Fruit fly (Drosophila melanogaster) whole organism, prepupa: ENCODE data around the gene CG11550.

Experiments used
- CG10631 ChIP-seq: fragments of 200-800 bp; sonication (Bioruptor generic); optimal IDR thresholded peaks from 2 replicates; lab custom pipeline; 2016; ENCODE audit warnings: missing biosample characterization, missing genetic modification characterization
- CG10669 ChIP-seq: fragments of 200-800 bp; sonication (Bioruptor generic); optimal IDR thresholded peaks from 3 replicates; lab custom pipeline; 2018; ENCODE audit warnings: missing biosample characterization, mild to moderate bottlenecking, missing genetic modification characterization, moderate library complexity
- CG11762 ChIP-seq: fragments of 200-800 bp; sonication (Bioruptor generic); optimal IDR thresholded peaks from 3 replicates; lab custom pipeline; 2016; ENCODE audit warnings: missing biosample characterization, missing genetic modification characterization; ENCODE audit not compliant: insufficient read depth
- CG15336 ChIP-seq: fragments of 200-800 bp; sonication (Bioruptor generic); IDR thresholded peaks from 2 replicates; pipeline ENCODE4 v1.3.6; 2022; ENCODE audit warnings: missing biosample characterization, missing genetic modification characterization
- CG1621 ChIP-seq: fragments of 200-800 bp; sonication (Bioruptor generic); optimal IDR thresholded peaks from 3 replicates; lab custom pipeline; 2018; ENCODE audit warnings: missing biosample characterization, mild to moderate bottlenecking, missing genetic modification characterization
- CG16779 ChIP-seq: fragments of 200-800 bp; sonication (Bioruptor generic); optimal IDR thresholded peaks from 3 replicates; lab custom pipeline; 2017; ENCODE audit warnings: missing biosample characterization, mild to moderate bottlenecking, missing genetic modification characterization
- CG3032 ChIP-seq: fragments of 200-800 bp; optimal IDR thresholded peaks from 2 replicates; lab custom pipeline; 2019; ENCODE audit warnings: missing biosample characterization, mild to moderate bottlenecking, missing genetic modification characterization, moderate library complexity
- CG31627 ChIP-seq: fragments of 200-800 bp; sonication (Bioruptor generic); optimal IDR thresholded peaks from 3 replicates; lab custom pipeline; 2016; ENCODE audit warnings: missing biosample characterization, missing genetic modification characterization
- CG34406 ChIP-seq: fragments of 200-800 bp; sonication (Bioruptor generic); optimal IDR thresholded peaks from 3 replicates; lab custom pipeline; 2016; ENCODE audit warnings: missing biosample characterization, missing genetic modification characterization
- CG3919 ChIP-seq: fragments of 200-800 bp; sonication (Bioruptor generic); optimal IDR thresholded peaks from 3 replicates; lab custom pipeline; 2016; ENCODE audit warnings: missing biosample characterization, missing genetic modification characterization
- CG4318 ChIP-seq: fragments of 200-800 bp; sonication (Bioruptor generic); optimal IDR thresholded peaks from 3 replicates; lab custom pipeline; 2017; ENCODE audit warnings: missing biosample characterization, mild to moderate bottlenecking, missing genetic modification characterization
- CG6163 ChIP-seq: fragments of 200-800 bp; sonication (Bioruptor generic); IDR thresholded peaks from 3 replicates; pipeline ENCODE4 v1.3.6; 2022; ENCODE audit warnings: missing biosample characterization, missing genetic modification characterization
- CG6276 ChIP-seq: fragments of 200-800 bp; sonication (Bioruptor generic); optimal IDR thresholded peaks from 2 replicates; lab custom pipeline; 2017; ENCODE audit warnings: missing biosample characterization, mild to moderate bottlenecking, missing genetic modification characterization
- CG6792 ChIP-seq: fragments of 200-800 bp; sonication (Bioruptor generic); optimal IDR thresholded peaks from 3 replicates; lab custom pipeline; 2016; ENCODE audit warnings: missing biosample characterization, missing genetic modification characterization
- CG6808 ChIP-seq: fragments of 200-800 bp; sonication (Bioruptor generic); optimal IDR thresholded peaks from 3 replicates; lab custom pipeline; 2017; ENCODE audit warnings: missing biosample characterization, missing genetic modification characterization, mild to moderate bottlenecking, moderate library complexity, missing genetic modification reagents
- CG6854 ChIP-seq: fragments of 200-800 bp; sonication (Bioruptor generic); optimal IDR thresholded peaks from 2 replicates; lab custom pipeline; 2017; ENCODE audit warnings: missing biosample characterization, mild to moderate bottlenecking, missing genetic modification characterization
- CG8119 ChIP-seq: fragments of 200-800 bp; sonication (Bioruptor generic); IDR thresholded peaks from 3 replicates; pipeline ENCODE4 v1.3.6; 2022; ENCODE audit warnings: missing biosample characterization, missing genetic modification characterization
- CG8319 ChIP-seq: fragments of 200-800 bp; sonication (Bioruptor generic); optimal IDR thresholded peaks from 3 replicates; lab custom pipeline; 2016; ENCODE audit warnings: missing biosample characterization, missing genetic modification characterization
- CG9139 ChIP-seq: fragments of 200-800 bp; sonication (Bioruptor generic); optimal IDR thresholded peaks from 3 replicates; lab custom pipeline; 2017; ENCODE audit warnings: missing biosample characterization, mild to moderate bottlenecking, missing genetic modification characterization
- Eip75B ChIP-seq: fragments of 200-800 bp; sonication (Bioruptor generic); optimal IDR thresholded peaks from 3 replicates; lab custom pipeline; 2016; ENCODE audit warnings: missing biosample characterization, missing genetic modification characterization
- Eip78C ChIP-seq: fragments of 200-800 bp; sonication (Bioruptor generic); peaks from one replicate; lab custom pipeline; 2016; ENCODE audit warnings: missing biosample characterization, missing genetic modification characterization
- Eip93F ChIP-seq: fragments of 200-800 bp; sonication (Bioruptor generic); optimal IDR thresholded peaks from 2 replicates; lab custom pipeline; 2016; ENCODE audit warnings: missing biosample characterization, mild to moderate bottlenecking, missing genetic modification characterization
- Ets21C ChIP-seq: fragments of 200-800 bp; sonication (Bioruptor generic); optimal IDR thresholded peaks from 3 replicates; lab custom pipeline; 2016; ENCODE audit warnings: missing biosample characterization, missing genetic modification characterization
- Ets96B ChIP-seq: fragments of 200-800 bp; optimal IDR thresholded peaks from 2 replicates; lab custom pipeline; 2019; ENCODE audit warnings: missing biosample characterization, mild to moderate bottlenecking, missing genetic modification characterization, moderate library complexity
- Hr38 ChIP-seq: sonication (Bioruptor generic); optimal IDR thresholded peaks from 2 replicates; lab custom pipeline; 2016; ENCODE audit warnings: missing biosample characterization, missing genetic modification characterization
- Hr39 ChIP-seq: fragments of 200-800 bp; sonication (Bioruptor generic); optimal IDR thresholded peaks from 2 replicates; lab custom pipeline; 2016; ENCODE audit warnings: missing biosample characterization, missing genetic modification characterization
- Lpt ChIP-seq: fragments of 200-800 bp; sonication (Bioruptor generic); optimal IDR thresholded peaks from 3 replicates; lab custom pipeline; 2016; ENCODE audit warnings: missing biosample characterization, missing genetic modification characterization
- Met ChIP-seq: fragments of 200-800 bp; sonication (Bioruptor generic); optimal IDR thresholded peaks from 3 replicates; lab custom pipeline; 2016; ENCODE audit warnings: missing biosample characterization, missing genetic modification characterization
- Sox102F ChIP-seq: fragments of 200-800 bp; sonication (Bioruptor generic); optimal IDR thresholded peaks from 2 replicates; lab custom pipeline; 2016; ENCODE audit warnings: missing biosample characterization, mild to moderate bottlenecking, missing genetic modification characterization
- Sox14 ChIP-seq: fragments of 200-800 bp; sonication (Bioruptor generic); optimal IDR thresholded peaks from 3 replicates; lab custom pipeline; 2016; ENCODE audit warnings: missing biosample characterization, missing genetic modification characterization
- acj6 ChIP-seq: fragments of 200-800 bp; sonication (Bioruptor generic); optimal IDR thresholded peaks from 3 replicates; lab custom pipeline; 2016; ENCODE audit warnings: missing biosample characterization, missing genetic modification characterization
- dsx ChIP-seq: fragments of 200-800 bp; optimal IDR thresholded peaks from 3 replicates; lab custom pipeline; 2019; ENCODE audit warnings: missing biosample characterization, mild to moderate bottlenecking, missing genetic modification characterization, moderate library complexity; ENCODE audit not compliant: poor library complexity, severe bottlenecking
- eg ChIP-seq: fragments of 200-800 bp; sonication (Bioruptor generic); IDR thresholded peaks from 3 replicates; pipeline ENCODE4 v1.3.6; 2022; ENCODE audit warnings: missing biosample characterization, missing genetic modification characterization
- fd59A ChIP-seq: fragments of 200-800 bp; sonication (Bioruptor generic); optimal IDR thresholded peaks from 2 replicates; lab custom pipeline; 2017; ENCODE audit warnings: missing biosample characterization, mild to moderate bottlenecking, missing genetic modification characterization, missing genetic modification reagents
- fd85E ChIP-seq: fragments of 200-800 bp; sonication (Bioruptor generic); optimal IDR thresholded peaks from 3 replicates; lab custom pipeline; 2016; ENCODE audit warnings: missing biosample characterization, missing genetic modification characterization
- lz ChIP-seq: fragments of 200-800 bp; sonication (Bioruptor generic); optimal IDR thresholded peaks from 3 replicates; lab custom pipeline; 2016; ENCODE audit warnings: missing biosample characterization, missing genetic modification characterization
- salr ChIP-seq, 2 experiments: fragments of 200-800 bp; sonication (Bioruptor generic); optimal IDR thresholded peaks; 3 replicates each; lab custom pipeline; 2016 to 2018; ENCODE audit warnings: missing biosample characterization in 2 of 2, missing genetic modification characterization in 2 of 2, mild to moderate bottlenecking in 1 of 2
- spab ChIP-seq: fragments of 200-800 bp; sonication (Bioruptor generic); optimal IDR thresholded peaks from 2 replicates; lab custom pipeline; 2017; ENCODE audit warnings: missing biosample characterization, mild to moderate bottlenecking, missing genetic modification characterization, missing genetic modification reagents
- ss ChIP-seq, 2 experiments: fragments of 200-800 bp; sonication (Bioruptor generic); optimal IDR thresholded peaks; 2 replicates in 1 of 2; 3 replicates in 1 of 2; lab custom pipeline; 2017 to 2018; ENCODE audit warnings: mild to moderate bottlenecking in 2 of 2, missing biosample characterization in 2 of 2, missing genetic modification characterization in 2 of 2, moderate library complexity in 1 of 2
- svp ChIP-seq: fragments of 200-800 bp; sonication (Bioruptor generic); peaks from one replicate; lab custom pipeline; 2016; ENCODE audit warnings: missing biosample characterization, missing genetic modification characterization
- vri ChIP-seq: fragments of 200-800 bp; sonication (Bioruptor generic); optimal IDR thresholded peaks from 3 replicates; lab custom pipeline; 2016; ENCODE audit warnings: missing biosample characterization, mild to moderate bottlenecking, missing genetic modification characterization

Gene CG11550

dm6 chr3R:31679830-31680294, at the start of gene CG11550 (continued):
- peak; percentile 29 for TF ChIP-seq CG6808 (GFP tag; lab: Kevin White, UChicago)
- TF ChIP-seq Ets96B = peak; percentile 0
- no peak for TF ChIP-seq CG10631 (GFP tag; lab: Kevin White, UChicago)
- peak; percentile 32 for TF ChIP-seq fd85E (GFP tag; lab: Kevin White, UChicago)
- TF ChIP-seq CG10669 (GFP tag; lab: Kevin White, UChicago) = no peak
- peak; percentile 34 for TF ChIP-seq CG8319
- no peak for TF ChIP-seq Ets21C (GFP tag; lab: Kevin White, UChicago)
- peak; percentile 51 for TF ChIP-seq CG34406 (GFP tag; lab: Kevin White, UChicago)

DNA sequence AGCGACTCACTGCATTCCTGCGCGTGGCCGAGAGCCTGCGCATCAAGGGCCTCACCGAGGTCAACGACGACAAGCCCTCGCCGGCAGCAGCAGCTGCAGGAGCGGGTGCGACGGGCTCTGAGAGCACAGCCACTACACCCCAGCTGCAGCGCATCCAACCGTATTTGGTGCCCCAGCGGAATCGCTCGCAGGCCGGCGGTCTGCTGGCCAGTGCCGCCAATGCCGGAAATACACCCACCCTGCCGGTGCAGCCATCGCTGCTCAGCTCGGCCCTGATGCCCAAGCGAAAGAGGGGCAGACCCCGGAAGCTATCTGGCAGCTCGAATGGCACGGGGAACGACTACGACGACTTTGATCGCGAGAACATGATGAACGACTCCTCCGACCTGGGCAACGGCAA, 48.1 kb upstream of the CG11550 start:
- no peak for TF ChIP-seq Met (GFP tag; lab: Kevin White, UChicago)
- TF ChIP-seq fd59A (GFP tag; lab: Kevin White, UChicago) = no peak
- TF ChIP-seq CG11762 (GFP tag; lab: Kevin White, UChicago) = no peak
- TF ChIP-seq eg (GFP tag; lab: Robert Waterston, UW) = no peak
- no peak for TF ChIP-seq acj6
- no peak for TF ChIP-seq CG15336 (GFP tag; lab: Robert Waterston, UW)

DNA sequence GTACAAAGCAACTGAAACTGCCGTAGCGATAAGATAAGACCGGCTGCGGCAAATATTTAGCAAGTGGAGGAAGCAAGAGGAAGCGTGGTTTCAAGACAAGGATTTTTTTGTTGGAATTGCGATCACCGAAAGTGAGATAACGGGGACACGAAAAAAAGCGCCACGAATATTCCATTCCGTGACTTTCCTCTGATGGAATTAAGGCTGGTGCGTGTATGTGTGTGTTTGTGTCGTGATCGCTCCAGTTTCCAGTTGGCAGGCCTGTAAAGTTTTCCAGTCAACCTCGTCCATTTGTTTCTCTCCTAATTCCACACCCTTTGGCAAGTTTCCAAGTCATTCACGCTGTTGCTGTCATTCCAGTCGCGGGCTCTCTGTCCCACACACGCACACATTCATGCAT, 46.6 kb upstream of the CG11550 start:
- TF ChIP-seq Hr38 (GFP tag; lab: Kevin White, UChicago) = no peak
- TF ChIP-seq CG31627 (GFP tag; lab: Kevin White, UChicago) = no peak
- no peak for TF ChIP-seq spab (GFP tag; lab: Kevin White, UChicago)
- TF ChIP-seq eg (GFP tag; lab: Robert Waterston, UW) = no peak
- no peak for TF ChIP-seq Met (GFP tag; lab: Kevin White, UChicago)
- no peak for TF ChIP-seq Ets21C (GFP tag; lab: Kevin White, UChicago)
- TF ChIP-seq Eip75B (GFP tag; lab: Kevin White, UChicago) = no peak
- no peak for TF ChIP-seq CG10669 (GFP tag; lab: Kevin White, UChicago)
- TF ChIP-seq ss (GFP tag; optimal IDR thresholded peaks at IDR 0.05; lab: Kevin White, UChicago) = no peak
- no peak for TF ChIP-seq Ets96B
- no peak for TF ChIP-seq CG34406 (GFP tag; lab: Kevin White, UChicago)
- TF ChIP-seq CG16779 (tag; lab: Kevin White, UChicago) = no peak
- no peak for TF ChIP-seq CG3919
- TF ChIP-seq Hr39 (GFP tag; lab: Kevin White, UChicago) = no peak
- TF ChIP-seq acj6 = no peak

DNA sequence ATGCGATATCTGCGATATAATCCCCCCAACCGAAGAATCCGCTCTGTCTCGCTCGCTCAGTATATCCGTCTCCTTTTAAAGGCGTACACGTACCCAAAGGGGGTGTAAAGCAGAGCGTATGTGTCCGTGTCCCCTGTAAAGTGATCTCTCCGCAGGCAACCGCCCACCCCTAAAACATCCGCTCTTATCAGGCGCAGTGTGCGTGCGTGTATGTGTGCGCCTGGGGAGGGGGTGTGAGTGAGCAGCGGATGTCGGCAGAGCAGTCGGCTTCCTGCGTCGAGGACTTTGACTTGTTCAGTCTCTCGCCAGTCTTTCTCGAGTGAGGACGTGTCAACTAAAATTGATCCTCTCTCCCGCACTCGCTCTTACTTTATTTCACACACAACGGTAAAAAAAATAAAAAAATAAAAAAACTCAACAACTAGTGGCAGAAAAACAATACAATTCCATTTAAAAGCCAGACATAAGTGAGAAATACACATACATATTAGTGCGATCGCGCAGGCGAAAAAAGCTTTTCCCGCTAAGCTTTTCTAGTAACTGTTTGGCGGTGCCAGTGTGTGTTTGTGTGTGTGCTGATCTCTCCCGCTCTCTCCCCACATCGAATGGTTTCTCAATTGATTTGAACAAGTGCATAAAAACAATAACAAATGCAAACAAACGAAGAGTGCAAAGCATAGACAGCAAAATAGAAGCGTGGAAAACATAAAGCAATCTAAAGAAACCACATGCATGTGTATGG, 46.0 kb upstream of the CG11550 start:
- no peak for TF ChIP-seq fd85E (GFP tag; lab: Kevin White, UChicago)
- no peak for TF ChIP-seq Sox102F (GFP tag; lab: Kevin White, UChicago)
- peak; percentile 79 for TF ChIP-seq svp (GFP tag; lab: Kevin White, UChicago)
- peak; percentile 41; the same call in 1 of the 2 replicates for TF ChIP-seq CG15336 (GFP tag; lab: Robert Waterston, UW)
- TF ChIP-seq ss (GFP tag; optimal IDR thresholded peaks at IDR 0.05; lab: Kevin White, UChicago) = peak; percentile 85 to 89
- TF ChIP-seq CG1621 = peak; percentile 84
- peak; percentile 2 for TF ChIP-seq fd59A (GFP tag; lab: Kevin White, UChicago)
- TF ChIP-seq CG6808 (GFP tag; lab: Kevin White, UChicago) = peak; percentile 79
- peak; percentile 10 for TF ChIP-seq lz (GFP tag; lab: Kevin White, UChicago)
- TF ChIP-seq CG10631 (GFP tag; lab: Kevin White, UChicago) = no peak
- peak; percentile 45; the same call in 1 of the 3 replicates for TF ChIP-seq CG8119
- no peak for TF ChIP-seq Eip93F (GFP tag; lab: Kevin White, UChicago)
- TF ChIP-seq CG9139 (GFP tag; lab: Kevin White, UChicago) = peak; percentile 87
- peak; percentile 44 for TF ChIP-seq Eip78C (GFP tag; lab: Kevin White, UChicago)
- TF ChIP-seq CG10669 (GFP tag; lab: Kevin White, UChicago) = peak; percentile 24
- peak; percentile 11 for TF ChIP-seq vri (GFP tag; lab: Kevin White, UChicago)
- TF ChIP-seq dsx (GFP tag; lab: Kevin White, UChicago) = peak; percentile 37
- peak; percentile 46 for TF ChIP-seq spab (GFP tag; lab: Kevin White, UChicago)
- TF ChIP-seq salr (GFP tag; optimal IDR thresholded peaks at IDR 0.05; lab: Kevin White, UChicago) = peak in 1 of 2 experiments; percentile 40
- TF ChIP-seq CG4318 (GFP tag; lab: Kevin White, UChicago) = no peak
- no peak for TF ChIP-seq Hr38 (GFP tag; lab: Kevin White, UChicago)
- TF ChIP-seq CG16779 (tag; lab: Kevin White, UChicago) = no peak
- TF ChIP-seq CG6854 (GFP tag; lab: Kevin White, UChicago) = peak; percentile 91
- TF ChIP-seq CG3032 (tag; lab: Kevin White, UChicago) = peak; percentile 8
- peak; percentile 9 for TF ChIP-seq Eip75B (GFP tag; lab: Kevin White, UChicago)
- no peak for TF ChIP-seq Ets21C (GFP tag; lab: Kevin White, UChicago)
- no peak for TF ChIP-seq CG6276
- TF ChIP-seq Sox14 = peak; percentile 52
- TF ChIP-seq CG6163 (GFP tag; lab: Robert Waterston, UW) = peak; percentile 68; the same call in 2 of the 3 replicates
- TF ChIP-seq CG6792 (GFP tag; lab: Kevin White, UChicago) = peak; percentile 16
- no peak for TF ChIP-seq Lpt (GFP tag; lab: Kevin White, UChicago)
